Worm (Caenorhabditis elegans) whole organism, young adult: ENCODE results near the gene nlp-45.
A peak's percentile ranks its signal among the peaks of the same experiment; 100 is the strongest.

Source experiments
- D2030.7 ChIP-seq: fragments of 200-800 bp; sonication (Bioruptor generic); IDR thresholded peaks from 2 replicates; pipeline ENCODE4 v1.3.6; 2022; ENCODE audit warnings: missing genetic modification reagents, missing genetic modification characterization, missing compliant biosample characterization
- F49E8.2 ChIP-seq: sonication (generic microtip); optimal IDR thresholded peaks from 3 replicates; lab custom pipeline; 2017; ENCODE audit warnings: missing genetic modification characterization, mild to moderate bottlenecking, missing compliant biosample characterization, antibody characterized with exemption, moderate library complexity; ENCODE audit not compliant: insufficient read depth
- K11D2.4 ChIP-seq: fragments of 200-800 bp; sonication (Bioruptor generic); IDR thresholded peaks from 2 replicates; pipeline ENCODE4 v1.3.6; 2022; ENCODE audit warnings: missing genetic modification reagents, missing genetic modification characterization, missing compliant biosample characterization
- K12H6.12 ChIP-seq: fragments of 200-800 bp; sonication (Bioruptor generic); optimal IDR thresholded peaks from 2 replicates; lab custom pipeline; 2018; ENCODE audit warnings: mild to moderate bottlenecking, missing genetic modification characterization, missing compliant biosample characterization
- T07F8.4 ChIP-seq: sonication (generic microtip); optimal IDR thresholded peaks from 2 replicates; lab custom pipeline; 2016; ENCODE audit warnings: mild to moderate bottlenecking, missing genetic modification characterization, moderate library complexity, missing compliant biosample characterization
- Y53F4B.3 ChIP-seq: fragments of 200-800 bp; sonication (Bioruptor generic); IDR thresholded peaks from 2 replicates; pipeline ENCODE4 v1.3.6; 2022; ENCODE audit warnings: missing genetic modification reagents, missing genetic modification characterization, missing compliant biosample characterization
- Y56A3A.18 ChIP-seq: fragments of 200-800 bp; sonication (Bioruptor generic); IDR thresholded peaks from 2 replicates; pipeline ENCODE4 v1.3.6; 2022; ENCODE audit warnings: missing genetic modification reagents, missing genetic modification characterization, missing compliant biosample characterization
- ama-1 ChIP-seq, 3 experiments: fragments of 150-350 bp in 1 of 3; sonication (generic microtip) in 2 of 3; optimal IDR thresholded peaks; 2 replicates each; lab custom pipeline; 2014 to 2018; ENCODE audit warnings: missing biosample characterization in 2 of 3, missing genetic modification characterization in 2 of 3, missing genetic modification reagents in 2 of 3
- aptf-2 ChIP-seq: fragments of 200-800 bp; sonication (Bioruptor generic); conservative IDR thresholded peaks from 2 replicates; pipeline ENCODE4 v1.3.6; 2022; ENCODE audit warnings: missing genetic modification reagents, missing genetic modification characterization, missing compliant biosample characterization
- cebp-1 ChIP-seq, 2 experiments: fragments of 200-800 bp in 1 of 2; sonication (Bioruptor generic) in 1 of 2; sonication (generic microtip) in 1 of 2; IDR thresholded peaks in 1 of 2; optimal IDR thresholded peaks in 1 of 2; 2 replicates each; pipeline versions ENCODE4 v1.3.6 to Lab custom; 2017 to 2022; ENCODE audit warnings: missing compliant biosample characterization in 2 of 2, missing genetic modification characterization in 2 of 2, mild to moderate bottlenecking in 1 of 2, missing genetic modification reagents in 1 of 2, moderate library complexity in 1 of 2
- ceh-27 ChIP-seq: fragments of 200-800 bp; sonication (Bioruptor generic); optimal IDR thresholded peaks from 2 replicates; lab custom pipeline; 2018; ENCODE audit warnings: mild to moderate bottlenecking, missing genetic modification characterization, moderate library complexity, missing compliant biosample characterization
- chd-7 ChIP-seq: sonication (generic microtip); optimal IDR thresholded peaks from 2 replicates; lab custom pipeline; 2016; ENCODE audit warnings: mild to moderate bottlenecking, missing genetic modification characterization, moderate library complexity, missing compliant biosample characterization
- die-1 ChIP-seq: sonication (generic microtip); optimal IDR thresholded peaks from 2 replicates; lab custom pipeline; 2016; ENCODE audit warnings: missing genotype, mild to moderate bottlenecking, missing genetic modification characterization, missing compliant biosample characterization
- dox-1 ChIP-seq: fragments of 200-800 bp; sonication (Bioruptor generic); IDR thresholded peaks from 2 replicates; pipeline ENCODE4 v1.3.6; 2022; ENCODE audit warnings: missing genetic modification reagents, missing genetic modification characterization, missing compliant biosample characterization
- egrh-3 ChIP-seq: fragments of 200-800 bp; sonication (Bioruptor generic); IDR thresholded peaks from 2 replicates; pipeline ENCODE4 v1.3.6; 2022; ENCODE audit warnings: missing genetic modification reagents, missing genetic modification characterization, missing compliant biosample characterization
- ekl-4 ChIP-seq: fragments of 200-800 bp; sonication (Bioruptor generic); IDR thresholded peaks from 2 replicates; pipeline ENCODE4 v1.3.6; 2022; ENCODE audit warnings: missing genetic modification reagents, missing genetic modification characterization, missing compliant biosample characterization
- gei-17 ChIP-seq: fragments of 200-800 bp; sonication (Bioruptor generic); optimal IDR thresholded peaks from 2 replicates; lab custom pipeline; 2018; ENCODE audit warnings: mild to moderate bottlenecking, missing genetic modification characterization, missing compliant biosample characterization
- hrde-1 ChIP-seq: sonication (generic microtip); optimal IDR thresholded peaks from 2 replicates; lab custom pipeline; 2016; ENCODE audit warnings: missing genetic modification characterization, mild to moderate bottlenecking, missing compliant biosample characterization, moderate library complexity, missing genotype, missing genetic modification reagents, borderline replicate concordance
- lag-1 ChIP-seq: fragments of 200-800 bp; sonication (Bioruptor generic); IDR thresholded peaks from 2 replicates; pipeline ENCODE4 v1.3.6; 2022; ENCODE audit warnings: missing genetic modification reagents, missing genetic modification characterization, missing compliant biosample characterization
- madf-10 ChIP-seq: sonication (generic microtip); optimal IDR thresholded peaks from 2 replicates; lab custom pipeline; 2016; ENCODE audit warnings: mild to moderate bottlenecking, missing genetic modification characterization, missing compliant biosample characterization
- madf-3 ChIP-seq: fragments of 200-800 bp; sonication (Bioruptor generic); IDR thresholded peaks from 2 replicates; pipeline ENCODE4 v1.3.6; 2022; ENCODE audit warnings: missing genetic modification reagents, missing genetic modification characterization, missing compliant biosample characterization
- mcd-1 ChIP-seq: fragments of 200-800 bp; sonication (Bioruptor generic); IDR thresholded peaks from 2 replicates; pipeline ENCODE4 v1.3.6; 2022; ENCODE audit warnings: missing genetic modification reagents, missing genetic modification characterization, missing compliant biosample characterization
- nhr-80 ChIP-seq: sonication (generic microtip); optimal IDR thresholded peaks from 2 replicates; lab custom pipeline; 2016; ENCODE audit warnings: missing genetic modification characterization, missing compliant biosample characterization
- pbrm-1 ChIP-seq: fragments of 200-800 bp; sonication (Bioruptor generic); IDR thresholded peaks from 2 replicates; pipeline ENCODE4 v1.3.6; 2022; ENCODE audit warnings: missing genetic modification reagents, missing genetic modification characterization, missing compliant biosample characterization
- pha-4 ChIP-seq: fragments of 150-350 bp; sonication (generic microtip); optimal IDR thresholded peaks from 2 replicates; lab custom pipeline; 2014; ENCODE audit warnings: missing biosample characterization, missing genetic modification reagents, missing genetic modification characterization
- snpc-3.4 ChIP-seq: sonication (generic microtip); optimal IDR thresholded peaks from 2 replicates; lab custom pipeline; 2017; ENCODE audit warnings: missing genetic modification characterization, mild to moderate bottlenecking, missing compliant biosample characterization, antibody characterized with exemption, moderate library complexity, missing genotype, missing genetic modification reagents
- zfh-2 ChIP-seq: fragments of 200-800 bp; sonication (Bioruptor generic); conservative IDR thresholded peaks from 2 replicates; pipeline ENCODE4 v1.3.6; 2022; ENCODE audit warnings: missing genetic modification reagents, missing genetic modification characterization, missing compliant biosample characterization
- ztf-18 ChIP-seq: sonication (generic microtip); optimal IDR thresholded peaks from 2 replicates; lab custom pipeline; 2016; ENCODE audit warnings: missing genotype, mild to moderate bottlenecking, missing genetic modification characterization, missing compliant biosample characterization
- ztf-22 ChIP-seq: fragments of 200-800 bp; sonication (Bioruptor generic); optimal IDR thresholded peaks from 2 replicates; lab custom pipeline; 2018; ENCODE audit warnings: mild to moderate bottlenecking, missing genetic modification characterization, moderate library complexity, missing compliant biosample characterization

nlp-45 gene

ce11 chrX:2328873-2329272 lies 9.2 kb downstream of the nlp-45 start (continued):
- TF ChIP-seq ztf-18 (tag; lab: Kevin White, UChicago), result peak; percentile 22
- peak; percentile 75 for TF ChIP-seq D2030.7 (GFP tag; lab: Robert Waterston, UW)
- TF ChIP-seq die-1 (tag; lab: Kevin White, UChicago), result peak; percentile 28
- TF ChIP-seq T07F8.4, result no peak
- no peak for TF ChIP-seq F49E8.2
- peak; percentile 97 for TF ChIP-seq snpc-3.4 (tag; lab: Kevin White, UChicago)
- TF ChIP-seq chd-7 (tag; lab: Kevin White, UChicago), result no peak
- TF ChIP-seq mcd-1 (GFP tag; lab: Robert Waterston, UW), result no peak
- TF ChIP-seq gei-17 (GFP tag; lab: Kevin White, UChicago), result no peak
- TF ChIP-seq Y56A3A.18 (GFP tag; lab: Robert Waterston, UW), result peak; percentile 9; the same call in 1 of the 2 replicates
- TF ChIP-seq ztf-22, result no peak
- peak; percentile 77 for TF ChIP-seq ama-1 (optimal IDR thresholded peaks at IDR 0.05; lab: Kevin White, UChicago)
- no peak for TF ChIP-seq ama-1 (GFP tag; optimal IDR thresholded peaks at IDR 0.05; lab: Kevin White, UChicago)
- peak; percentile 47; the same call in 1 of the 2 replicates for TF ChIP-seq ekl-4 (GFP tag; lab: Robert Waterston, UW)
- TF ChIP-seq hrde-1 (tag; lab: Kevin White, UChicago), result peak; percentile 39
- TF ChIP-seq, all 124 proteins: peak for 20

ce11 chrX:2321758-2322157 lies 16.4 kb downstream of the nlp-45 start:
- TF ChIP-seq pha-4 (tag; lab: Kevin White, UChicago), result no peak
- peak; percentile 33 for TF ChIP-seq chd-7 (tag; lab: Kevin White, UChicago)
- TF ChIP-seq zfh-2 (GFP tag; lab: Robert Waterston, UW), result peak; percentile 87
- no peak for TF ChIP-seq Y53F4B.3
- peak; percentile 66 for TF ChIP-seq egrh-3 (GFP tag; lab: Robert Waterston, UW)
- TF ChIP-seq pbrm-1 (GFP tag; lab: Robert Waterston, UW), result 0 out of 2 replicates have a peak, but pooled peaks have one; percentile 19
- peak; percentile 57 for TF ChIP-seq ceh-27 (GFP tag; lab: Kevin White, UChicago)
- peak; percentile 72 for TF ChIP-seq K12H6.12
- TF ChIP-seq K11D2.4, result 0 out of 2 replicates have a peak, but pooled peaks have one; percentile 25

ce11 chrX:2320539-2320938 lies 17.6 kb downstream of the nlp-45 start:
- TF ChIP-seq aptf-2 (GFP tag; lab: Robert Waterston, UW), result no peak
- peak; percentile 19 for TF ChIP-seq nhr-80 (tag; lab: Kevin White, UChicago)

- TF ChIP-seq lag-1 (GFP tag; lab: Robert Waterston, UW) (no peak), madf-3 (GFP tag; lab: Robert Waterston, UW) (no peak), madf-10 (tag; lab: Kevin White, UChicago) (no peak)
Measured at ce11 chrX:2319238-2319637, 18.9 kb downstream of the nlp-45 start, which contains the start of gene aakg-4. TSS of gene aakg-4 (minus strand) at chrX:2319338.

- no peak for TF ChIP-seq dox-1 (GFP tag; lab: Robert Waterston, UW)
- TF ChIP-seq cebp-1 (GFP tag; IDR thresholded peaks at IDR 0.05; lab: Robert Waterston, UW), result no peak
- TF ChIP-seq cebp-1 (tag; optimal IDR thresholded peaks at IDR 0.05; lab: Kevin White, UChicago), result peak; percentile 64
Measured at ce11 chrX:2317480-2317879, 20.6 kb downstream of the nlp-45 start.
